Worm (Caenorhabditis elegans) whole organism, early embryonic: ENCODE data around the gene gtf-2E1.

Experiments used
- B0310.2 ChIP-seq: sonication (generic microtip); optimal IDR thresholded peaks from 2 replicates; lab custom pipeline; 2016; ENCODE audit warnings: mild to moderate bottlenecking, missing genetic modification characterization, missing compliant biosample characterization
- F13C5.2 ChIP-seq: sonication (generic microtip); optimal IDR thresholded peaks from 2 replicates; lab custom pipeline; 2017; ENCODE audit warnings: mild to moderate bottlenecking, missing genetic modification characterization, inconsistent platforms, missing compliant biosample characterization
- ama-1 ChIP-seq: fragments of 150-350 bp; optimal IDR thresholded peaks from 2 replicates; lab custom pipeline; 2014
- ceh-13 ChIP-seq: fragments of 200-800 bp; sonication (Bioruptor generic); optimal IDR thresholded peaks from 2 replicates; lab custom pipeline; 2018; ENCODE audit warnings: mild to moderate bottlenecking, missing genetic modification characterization, missing compliant biosample characterization
- ceh-36 ChIP-seq: sonication (generic microtip); optimal IDR thresholded peaks from 2 replicates; lab custom pipeline; 2016; ENCODE audit warnings: missing genetic modification characterization, inconsistent platforms, missing compliant biosample characterization
- flt-1 ChIP-seq: fragments of 200-800 bp; sonication (Bioruptor generic); IDR thresholded peaks from 2 replicates; pipeline ENCODE4 v1.3.6; 2022; ENCODE audit warnings: missing genetic modification characterization, missing compliant biosample characterization
- hmg-4 ChIP-seq: fragments of 200-800 bp; sonication (Bioruptor generic); optimal IDR thresholded peaks from 2 replicates; lab custom pipeline; 2018; ENCODE audit warnings: mild to moderate bottlenecking, missing genetic modification characterization, missing compliant biosample characterization
- hnd-1 ChIP-seq: sonication (generic microtip); optimal IDR thresholded peaks from 2 replicates; lab custom pipeline; 2016; ENCODE audit warnings: missing genetic modification characterization, missing compliant biosample characterization
- tbx-37 ChIP-seq: fragments of 200-800 bp; sonication (Bioruptor generic); conservative IDR thresholded peaks from 2 replicates; pipeline ENCODE4 v1.3.6; 2022; ENCODE audit warnings: missing genetic modification reagents, missing genetic modification characterization, missing compliant biosample characterization

- TF ChIP-seq hnd-1 (tag; lab: Kevin White, UChicago) (no peak), flt-1 (GFP tag; lab: Robert Waterston, UW) (no peak), ceh-13 (GFP tag; lab: Kevin White, UChicago) (no peak), F13C5.2 (tag; lab: Kevin White, UChicago) (no peak), ama-1 (lab: Kevin White, UChicago) (no peak), B0310.2 (tag; lab: Kevin White, UChicago) (no peak), tbx-37 (GFP tag; lab: Robert Waterston, UW) (no peak), ceh-36 (tag; lab: Kevin White, UChicago) (no peak), hmg-4 (GFP tag; lab: Kevin White, UChicago) (no peak)
Measured at ce11 chrIV:17262385-17262784, 7.3 kb downstream of the gtf-2E1 start, which contains the start of gene ZK550.6.
